In genomic region chr3L:1584781-1585180, dm6 we compare ENCODE assay signal across 1 fruit fly cellular context.
TF ChIP-seq lines count a peak whose summit lies in the region.

No protein-coding gene starts in this region.

TF ChIP-seq in whole organism, embryonic, 481 proteins besides CTCF, POLR2A, EP300 and RAD21 (continued from another document):
- peak; percentile 16; the same call in 1 of the 3 replicates for TF ChIP-seq croc (GFP tag; conservative IDR thresholded peaks at IDR 0.05; lab: Robert Waterston, UW)
- 0 out of 3 replicates have a peak, but pooled peaks have one; percentile 26 for TF ChIP-seq row (GFP tag; IDR thresholded peaks at IDR 0.05; lab: Robert Waterston, UW)
- peak; percentile 45; the same call in 1 of the 2 replicates for TF ChIP-seq Xrp1 (GFP tag; IDR thresholded peaks at IDR 0.05; lab: Robert Waterston, UW)
- TF ChIP-seq Optix (GFP tag; IDR thresholded peaks at IDR 0.05; lab: Robert Waterston, UW), result 0 out of 3 replicates have a peak, but pooled peaks have one; percentile 29
- TF ChIP-seq prd (optimal IDR thresholded peaks at IDR 0.05; lab: Kevin White, UChicago), result no peak
- peak; percentile 48; the same call in 2 of the 3 replicates for TF ChIP-seq prd (GFP tag; IDR thresholded peaks at IDR 0.05; lab: Robert Waterston, UW)
- 0 out of 2 replicates have a peak, but pooled peaks have one; percentile 25 for TF ChIP-seq CG14441 (GFP tag; IDR thresholded peaks at IDR 0.05; lab: Robert Waterston, UW)
- TF ChIP-seq CG11093 (GFP tag; IDR thresholded peaks at IDR 0.05; lab: Robert Waterston, UW), result no peak
- peak; percentile 66 for TF ChIP-seq lmd (GFP tag; IDR thresholded peaks at IDR 0.05; lab: Robert Waterston, UW)
- TF ChIP-seq bsh (GFP tag; optimal IDR thresholded peaks at IDR 0.05; lab: Kevin White, UChicago), result peak in 1 of 2 experiments; percentile 44
- no peak for TF ChIP-seq H2.0 (GFP tag; IDR thresholded peaks at IDR 0.05; lab: Robert Waterston, UW)
- 0 out of 2 replicates have a peak, but pooled peaks have one; percentile 18 for TF ChIP-seq CG4404 (GFP tag; IDR thresholded peaks at IDR 0.05; lab: Robert Waterston, UW)
- TF ChIP-seq stc (GFP tag; IDR thresholded peaks at IDR 0.05; lab: Robert Waterston, UW), result 0 out of 2 replicates have a peak, but pooled peaks have one; percentile 30
- peak; percentile 67 for TF ChIP-seq sens (GFP tag; lab: Kevin White, UChicago)
- peak; percentile 16 for TF ChIP-seq bab2 (GFP tag; optimal IDR thresholded peaks at IDR 0.05; lab: Kevin White, UChicago)
- TF ChIP-seq fd102C (GFP tag; optimal IDR thresholded peaks at IDR 0.05; lab: Kevin White, UChicago), result no peak
- TF ChIP-seq CG4617 (GFP tag; optimal IDR thresholded peaks at IDR 0.05; lab: Kevin White, UChicago; ENCODE audit: borderline replicate concordance), result no peak
- TF ChIP-seq CG17912 (GFP tag; optimal IDR thresholded peaks at IDR 0.05; lab: Kevin White, UChicago), result no peak
- TF ChIP-seq gt (GFP tag; IDR thresholded peaks at IDR 0.05; lab: Robert Waterston, UW), result 0 out of 2 replicates have a peak, but pooled peaks have one; percentile 12
- TF ChIP-seq Drgx (GFP tag; IDR thresholded peaks at IDR 0.05; lab: Robert Waterston, UW), result peak; percentile 96
- TF ChIP-seq nerfin-1 (tag; optimal IDR thresholded peaks at IDR 0.05; lab: Kevin White, UChicago), result peak; percentile 14
- peak; percentile 28 for TF ChIP-seq Sox102F (GFP tag; optimal IDR thresholded peaks at IDR 0.05; lab: Kevin White, UChicago)
- TF ChIP-seq CG17829 (tag; optimal IDR thresholded peaks at IDR 0.05; lab: Kevin White, UChicago), result peak; percentile 14
- peak; percentile 65 for TF ChIP-seq CG6689 (GFP tag; IDR thresholded peaks at IDR 0.05; lab: Robert Waterston, UW)
- 0 out of 2 replicates have a peak, but pooled peaks have one; percentile 18 for TF ChIP-seq CG4730 (GFP tag; IDR thresholded peaks at IDR 0.05; lab: Robert Waterston, UW)
- no peak for TF ChIP-seq HLH4C (GFP tag; IDR thresholded peaks at IDR 0.05; lab: Robert Waterston, UW; ENCODE audit: partially characterized antibody)
- no peak for TF ChIP-seq br (optimal IDR thresholded peaks at IDR 0.05; lab: Kevin White, UChicago)
- TF ChIP-seq Ada2b (GFP tag; IDR thresholded peaks at IDR 0.05; lab: Robert Waterston, UW), result peak; percentile 42; the same call in 1 of the 2 replicates
- 0 out of 3 replicates have a peak, but pooled peaks have one; percentile 15 for TF ChIP-seq ase (GFP tag; IDR thresholded peaks at IDR 0.05; lab: Robert Waterston, UW)
- peak; percentile 47 for TF ChIP-seq tap (tag; optimal IDR thresholded peaks at IDR 0.05; lab: Kevin White, UChicago)
- TF ChIP-seq crc (GFP tag; optimal IDR thresholded peaks at IDR 0.05; lab: Kevin White, UChicago), result peak; percentile 4
- no peak for TF ChIP-seq CG34224 (GFP tag; IDR thresholded peaks at IDR 0.05; lab: Robert Waterston, UW; ENCODE audit: partially characterized antibody)
- peak; percentile 13 for TF ChIP-seq CG1603 (tag; optimal IDR thresholded peaks at IDR 0.05; lab: Kevin White, UChicago)
- TF ChIP-seq CG7839 (tag; optimal IDR thresholded peaks at IDR 0.05; lab: Kevin White, UChicago), result peak; percentile 27
- no peak for TF ChIP-seq CG12219 (GFP tag; optimal IDR thresholded peaks at IDR 0.05; lab: Kevin White, UChicago)
- TF ChIP-seq gce (GFP tag; IDR thresholded peaks at IDR 0.05; lab: Robert Waterston, UW), result 0 out of 3 replicates have a peak, but pooled peaks have one; percentile 6
- peak; percentile 16 for TF ChIP-seq Asciz (GFP tag; optimal IDR thresholded peaks at IDR 0.05; lab: Kevin White, UChicago)
- TF ChIP-seq CG7357 (GFP tag; IDR thresholded peaks at IDR 0.05; lab: Robert Waterston, UW), result peak; percentile 38; the same call in 1 of the 3 replicates
- peak; percentile 69 for TF ChIP-seq dmrt99B (tag; optimal IDR thresholded peaks at IDR 0.05; lab: Kevin White, UChicago)
- no peak for TF ChIP-seq Antp (GFP tag; optimal IDR thresholded peaks at IDR 0.05; lab: Kevin White, UChicago)
- no peak for TF ChIP-seq CG9727 (GFP tag; optimal IDR thresholded peaks at IDR 0.05; lab: Kevin White, UChicago)
- peak; percentile 53; the same call in 2 of the 3 replicates for TF ChIP-seq CG11456 (GFP tag; IDR thresholded peaks at IDR 0.05; lab: Robert Waterston, UW)
- peak; percentile 18 for TF ChIP-seq CG5245 (GFP tag; optimal IDR thresholded peaks at IDR 0.05; lab: Kevin White, UChicago)
- peak; percentile 45; the same call in 1 of the 2 replicates for TF ChIP-seq HLH3B (GFP tag; IDR thresholded peaks at IDR 0.05; lab: Robert Waterston, UW)
- peak; percentile 58; the same call in 2 of the 3 replicates for TF ChIP-seq zfh1 (GFP tag; IDR thresholded peaks at IDR 0.05; lab: Robert Waterston, UW)
- peak; percentile 33; the same call in 1 of the 2 replicates for TF ChIP-seq CG17328 (GFP tag; IDR thresholded peaks at IDR 0.05; lab: Robert Waterston, UW)
- TF ChIP-seq Sox100B (GFP tag; optimal IDR thresholded peaks at IDR 0.05; lab: Kevin White, UChicago), result peak; percentile 9
- TF ChIP-seq CG2712 (tag; optimal IDR thresholded peaks at IDR 0.05; lab: Kevin White, UChicago), result peak; percentile 36
- TF ChIP-seq Rfx (GFP tag; IDR thresholded peaks at IDR 0.05; lab: Robert Waterston, UW), result 0 out of 2 replicates have a peak, but pooled peaks have one; percentile 22
- TF ChIP-seq CG12071 (GFP tag; optimal IDR thresholded peaks at IDR 0.05; lab: Kevin White, UChicago), result peak; percentile 30
- 0 out of 2 replicates have a peak, but pooled peaks have one; percentile 10 for TF ChIP-seq sim (GFP tag; IDR thresholded peaks at IDR 0.05; lab: Robert Waterston, UW)
- peak; percentile 66 for TF ChIP-seq nom (GFP tag; optimal IDR thresholded peaks at IDR 0.05; lab: Kevin White, UChicago)
- no peak for TF ChIP-seq danr (GFP tag; IDR thresholded peaks at IDR 0.05; lab: Robert Waterston, UW)
- peak; percentile 63 for TF ChIP-seq vvl (GFP tag; IDR thresholded peaks at IDR 0.05; lab: Robert Waterston, UW)
